Worm (Caenorhabditis elegans) whole organism, dauer: ENCODE results near the gene F47B8.13.

Experiments used
- unc-62 ChIP-seq: sonication (generic microtip); optimal IDR thresholded peaks from 2 replicates; lab custom pipeline; 2017; ENCODE audit warnings: missing biosample characterization, missing genetic modification reagents, missing genetic modification characterization

The F47B8.13 gene

DNA sequence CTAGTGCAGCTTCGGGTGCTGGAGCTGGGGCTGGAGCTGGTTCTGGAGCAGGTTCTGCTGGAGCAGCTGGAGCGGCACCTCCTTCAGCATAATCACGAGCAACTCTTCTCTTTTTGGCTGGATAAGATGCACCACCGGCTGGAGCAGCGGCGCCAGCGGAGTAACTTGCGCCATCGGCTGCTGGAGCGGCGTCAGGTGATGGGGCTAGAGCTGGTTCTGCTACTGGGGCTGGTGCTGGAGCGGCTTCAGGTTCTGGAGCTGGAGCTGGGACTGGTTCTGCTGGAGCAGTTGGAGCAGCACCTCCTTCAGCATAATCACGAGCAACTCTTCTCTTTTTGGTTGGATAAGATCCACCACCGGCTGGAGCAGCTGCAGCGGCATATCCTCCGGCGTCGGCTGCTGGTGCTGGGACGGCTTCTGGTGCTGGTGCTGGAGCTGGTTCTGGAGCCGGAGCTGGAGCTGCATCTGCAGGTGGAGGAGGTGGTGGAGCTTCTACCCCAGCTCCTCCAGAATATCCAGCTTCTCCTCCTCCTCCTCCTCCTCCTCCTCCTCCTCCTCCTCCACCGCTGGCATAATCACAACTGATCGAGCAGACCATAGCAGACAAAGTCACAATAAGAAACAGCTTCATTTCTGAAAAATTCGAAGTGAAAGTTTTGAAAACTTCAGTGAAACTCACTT, at the start of gene F47B8.13:
F47B8.13 (minus strand) TSS at position 631 of the 681 bp plus-strand sequence.
- no peak for TF ChIP-seq unc-62 (GFP tag; lab: Kevin White, UChicago)

DNA sequence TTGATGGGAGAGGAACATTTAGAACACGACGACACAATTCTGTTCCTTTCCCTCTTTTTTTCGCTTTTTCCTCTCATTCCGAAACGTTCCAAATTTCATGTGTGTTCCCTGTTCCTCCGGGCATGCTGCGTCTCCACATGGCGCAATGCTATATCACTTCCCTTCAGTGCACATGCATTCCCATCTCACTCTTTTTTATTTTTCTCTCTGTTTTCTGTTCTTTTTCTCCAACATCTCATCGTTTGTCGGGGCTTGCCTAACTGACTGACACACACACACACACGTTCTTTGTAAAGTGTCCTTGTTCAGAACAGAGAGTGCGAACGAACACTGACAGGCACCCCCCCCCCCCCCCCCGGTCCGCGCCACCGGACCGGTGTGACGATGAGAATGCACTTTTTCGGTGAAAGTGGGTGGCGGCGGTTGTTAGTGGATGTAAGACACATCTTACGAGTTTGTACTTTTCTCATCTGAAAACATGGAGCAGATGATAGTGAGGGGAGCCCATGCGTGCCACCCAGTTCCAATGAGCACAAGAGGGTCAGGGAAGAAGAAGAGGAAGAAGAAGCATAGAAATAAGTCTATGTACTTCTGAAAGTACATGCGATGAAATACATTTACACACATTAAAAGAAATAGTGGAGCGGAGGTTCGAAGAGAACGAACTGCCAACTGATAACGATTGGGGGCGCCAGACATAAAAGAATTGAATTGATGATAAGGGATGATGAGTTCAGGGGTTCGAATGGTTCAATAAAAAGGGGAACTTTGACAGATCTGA, 48.9 kb upstream of the F47B8.13 start:
- TF ChIP-seq unc-62 (GFP tag; lab: Kevin White, UChicago) = no peak

DNA sequence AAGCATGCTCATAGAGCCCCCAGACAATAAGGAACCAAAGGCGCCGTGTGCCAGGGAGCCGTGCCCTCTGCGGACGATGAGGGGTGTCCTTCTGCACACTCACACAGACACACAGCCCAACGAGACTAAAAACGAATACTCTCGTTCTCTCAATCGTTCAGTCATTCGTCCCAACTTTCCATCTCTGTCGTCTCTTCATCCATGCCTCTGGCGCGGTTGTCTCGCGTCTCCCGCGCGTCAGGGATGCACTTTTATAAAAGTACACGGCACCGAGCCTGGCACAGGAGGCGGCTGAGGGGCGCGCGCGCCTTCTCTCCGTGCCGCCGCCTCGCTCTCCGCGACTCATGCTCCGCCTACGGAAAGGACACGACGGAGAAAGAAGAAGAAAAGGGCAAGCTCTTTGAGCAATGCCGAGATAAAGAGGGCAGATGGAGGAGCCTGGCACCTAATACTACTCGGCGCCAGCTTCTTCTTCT, 47.0 kb upstream of the F47B8.13 start:
- no peak for TF ChIP-seq unc-62 (GFP tag; lab: Kevin White, UChicago)

DNA sequence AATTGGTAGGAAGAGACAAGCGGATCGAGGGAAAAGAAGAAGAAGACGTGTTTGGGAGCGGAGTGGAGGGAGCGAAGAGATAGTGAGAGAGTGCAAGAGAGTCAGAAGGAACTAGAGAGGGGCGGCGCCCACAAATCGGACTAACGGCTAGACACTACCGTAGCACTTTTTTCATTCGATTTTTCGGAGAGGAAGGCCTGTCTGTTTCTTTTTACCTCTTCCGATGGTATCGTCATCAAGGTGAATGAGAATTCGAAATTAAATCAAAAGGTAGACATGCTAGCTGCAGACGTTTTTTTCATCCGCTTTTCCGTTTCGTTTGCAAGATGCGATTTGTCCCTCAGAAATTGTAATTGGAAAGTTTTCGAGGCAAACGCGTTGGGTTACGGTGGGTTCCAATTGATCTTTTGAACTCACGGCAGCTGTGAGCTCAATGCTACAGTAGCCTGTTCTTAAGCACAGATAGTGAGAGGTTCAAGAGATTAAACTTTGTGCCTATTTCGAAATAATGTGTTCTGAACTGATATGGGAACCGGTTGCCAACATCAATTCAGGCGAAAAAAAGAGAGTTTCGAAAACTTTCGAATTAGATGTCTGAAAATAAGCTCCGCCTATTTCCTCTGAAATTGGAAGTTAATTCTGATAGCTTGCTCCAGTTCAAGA, 45.2 kb upstream of the F47B8.13 start:
- TF ChIP-seq unc-62 (GFP tag; lab: Kevin White, UChicago) = no peak

DNA sequence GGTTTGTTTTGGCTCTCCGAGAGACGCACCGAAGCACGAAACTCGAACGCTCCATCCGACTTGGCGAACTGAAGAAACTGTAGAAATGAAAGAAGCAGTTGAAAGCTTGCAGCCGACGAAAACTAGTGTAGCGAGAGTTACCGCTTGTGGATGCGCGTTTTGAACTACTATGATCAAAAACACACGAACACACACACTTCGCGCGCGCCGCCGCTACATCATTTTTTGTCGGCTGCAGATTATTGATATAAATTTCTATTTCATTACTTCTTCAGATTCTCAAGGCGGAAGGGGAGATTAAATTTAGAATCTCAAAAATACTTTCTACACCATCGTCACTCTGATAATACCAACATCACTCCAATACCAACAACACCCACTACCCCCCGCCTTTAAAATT, 42.4 kb upstream of the F47B8.13 start:
- no peak for TF ChIP-seq unc-62 (GFP tag; lab: Kevin White, UChicago)

- TF ChIP-seq unc-62 (GFP tag; lab: Kevin White, UChicago) = no peak
Observed at ce11 chrV:14358577-14358976, 39.0 kb upstream of the F47B8.13 start, which contains the start of gene Y49A3A.4. Gene Y49A3A.4, minus strand, starts transcription at chrV:14358890.

DNA sequence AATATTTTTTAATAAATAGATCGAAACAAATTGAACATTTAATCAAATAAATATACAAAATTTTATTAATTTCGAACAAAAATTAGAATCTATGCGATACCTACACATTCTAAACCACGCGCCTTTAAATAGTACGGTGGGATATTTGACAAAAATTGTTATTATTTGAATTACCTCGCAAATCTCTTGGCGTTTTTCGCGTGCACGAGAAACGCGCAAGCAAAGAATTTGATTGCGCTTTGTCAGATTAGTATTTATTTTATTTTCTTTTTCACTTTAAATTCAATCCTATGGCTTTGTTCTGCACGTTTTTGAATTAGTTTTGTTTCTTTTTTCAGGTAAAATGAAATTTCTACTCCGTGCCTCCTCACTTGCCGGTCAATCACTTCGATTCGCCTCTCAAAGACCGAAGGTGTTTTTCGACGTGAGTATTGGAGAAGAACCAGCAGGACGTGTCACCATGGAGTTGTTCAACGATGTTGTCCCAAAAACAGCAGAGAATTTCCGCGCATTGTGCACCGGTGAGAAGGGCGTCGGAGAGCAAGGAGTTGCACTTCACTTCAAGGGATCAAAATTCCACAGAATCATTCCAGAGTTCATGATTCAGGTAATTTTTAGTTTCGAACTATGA, 36.3 kb upstream of the F47B8.13 start, which contains the start of gene cyn-1:
cyn-1 (plus strand) TSS at position 339 of the 631 bp plus-strand sequence.
- TF ChIP-seq unc-62 (GFP tag; lab: Kevin White, UChicago) = no peak

- TF ChIP-seq unc-62 (GFP tag; lab: Kevin White, UChicago) = no peak
Observed at ce11 chrV:14354258-14354877, 34.8 kb upstream of the F47B8.13 start, which contains the start of gene Y49A3A.3. Gene Y49A3A.3, plus strand, starts transcription at chrV:14354410.

DNA sequence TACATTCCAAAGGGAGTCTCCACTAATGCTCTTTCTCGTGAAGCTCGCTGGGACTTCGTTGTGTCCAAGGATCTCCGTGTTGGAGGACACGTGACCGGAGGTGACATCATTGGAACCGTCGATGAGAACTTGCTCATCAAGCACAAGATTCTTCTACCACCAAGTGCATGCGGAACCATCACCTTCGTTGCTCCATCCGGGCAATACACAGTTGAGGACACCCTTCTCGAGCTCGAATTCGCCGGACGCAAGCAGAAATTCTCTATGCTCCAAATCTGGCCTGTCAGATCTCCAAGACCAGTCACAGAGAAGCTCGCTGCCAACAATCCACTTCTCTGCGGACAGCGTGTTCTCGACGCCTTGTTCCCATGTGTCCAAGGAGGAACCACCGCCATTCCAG, 32.5 kb upstream of the F47B8.13 start:
- TF ChIP-seq unc-62 (GFP tag; lab: Kevin White, UChicago) = no peak

ce11 chrV:14351629-14352028, 32.1 kb upstream of the F47B8.13 start, which contains the start of gene vha-13:
Gene vha-13, plus strand, starts transcription at chrV:14351709.
- no peak for TF ChIP-seq unc-62 (GFP tag; lab: Kevin White, UChicago)

- TF ChIP-seq unc-62 (GFP tag; lab: Kevin White, UChicago) = no peak
Observed at ce11 chrV:14350949-14351348, 31.4 kb upstream of the F47B8.13 start.

DNA sequence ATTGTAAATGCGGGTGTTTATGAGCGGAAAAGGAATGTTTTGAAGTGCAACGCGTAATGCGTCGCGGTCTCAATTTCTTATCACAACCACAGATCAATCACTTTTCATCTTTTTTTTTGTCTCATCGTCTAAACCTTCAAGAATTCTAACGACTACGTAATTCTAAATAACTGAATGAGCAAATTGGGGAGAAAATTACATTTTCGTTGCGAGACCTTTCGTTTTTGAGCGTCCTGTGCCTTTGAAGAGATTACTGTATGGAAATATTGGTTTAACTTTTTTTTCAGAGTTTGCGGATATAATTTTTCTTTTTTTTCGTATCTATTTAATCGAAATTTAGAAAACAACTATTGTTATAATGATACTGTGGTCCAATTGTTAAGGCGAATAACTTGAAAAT, 31.0 kb upstream of the F47B8.13 start:
- TF ChIP-seq unc-62 (GFP tag; lab: Kevin White, UChicago) = no peak

DNA sequence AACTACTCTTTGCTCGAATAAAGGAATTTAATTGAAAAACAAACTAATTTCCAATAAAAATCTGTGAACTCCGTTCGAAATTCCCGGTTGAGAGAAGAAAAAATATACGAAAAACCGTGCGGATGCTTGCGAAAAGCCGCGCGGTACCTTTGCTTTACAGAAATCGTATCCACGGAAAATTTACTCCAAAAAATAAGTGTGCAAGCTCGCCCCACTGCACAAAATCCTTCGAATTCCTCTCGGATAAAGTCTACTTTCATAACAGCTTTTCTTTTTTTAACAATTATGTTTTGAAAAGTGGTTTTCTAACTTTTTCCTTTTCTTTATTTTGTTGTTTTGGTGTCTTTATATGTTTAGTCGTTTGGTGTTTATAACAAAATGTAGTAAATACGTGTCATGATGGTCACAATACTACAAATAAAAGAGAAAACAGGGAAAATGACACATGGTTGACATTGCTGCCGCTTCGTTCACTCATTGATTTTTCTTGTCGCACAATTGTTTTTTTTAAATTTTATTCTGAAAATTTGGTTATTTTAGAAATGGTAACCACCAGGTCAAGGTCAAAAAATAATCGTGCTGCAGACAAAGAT, 27.8 kb upstream of the F47B8.13 start, which contains the start of gene cept-2:
cept-2 (plus strand) TSS at position 533 of the 593 bp plus-strand sequence.
- no peak for TF ChIP-seq unc-62 (GFP tag; lab: Kevin White, UChicago)

DNA sequence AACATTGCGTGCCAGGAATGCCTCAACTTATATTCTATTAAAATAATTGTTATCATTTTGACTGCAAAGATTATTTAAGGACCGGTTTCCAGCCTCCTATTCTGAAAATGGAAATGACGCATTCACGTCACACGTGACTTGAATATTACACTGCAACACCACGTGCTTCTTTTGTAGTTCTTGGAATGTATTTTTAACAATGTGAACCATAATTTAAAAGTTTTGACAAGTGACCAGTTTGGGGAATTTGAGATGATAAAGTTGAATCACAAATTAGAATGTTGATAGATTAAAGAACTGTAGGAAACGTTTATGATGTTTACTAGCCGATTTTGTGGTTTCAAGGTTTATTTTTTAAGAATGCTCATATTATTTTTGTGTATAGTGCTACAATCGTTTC, 22.1 kb upstream of the F47B8.13 start, which contains the start of gene F47B8.10:
F47B8.10 (plus strand) TSS at position 301 of the 400 bp plus-strand sequence.
- no peak for TF ChIP-seq unc-62 (GFP tag; lab: Kevin White, UChicago)
